Worm (Caenorhabditis elegans): ENCODE measurements around the gene nhl-3.

nhl-3 gene

DNA sequence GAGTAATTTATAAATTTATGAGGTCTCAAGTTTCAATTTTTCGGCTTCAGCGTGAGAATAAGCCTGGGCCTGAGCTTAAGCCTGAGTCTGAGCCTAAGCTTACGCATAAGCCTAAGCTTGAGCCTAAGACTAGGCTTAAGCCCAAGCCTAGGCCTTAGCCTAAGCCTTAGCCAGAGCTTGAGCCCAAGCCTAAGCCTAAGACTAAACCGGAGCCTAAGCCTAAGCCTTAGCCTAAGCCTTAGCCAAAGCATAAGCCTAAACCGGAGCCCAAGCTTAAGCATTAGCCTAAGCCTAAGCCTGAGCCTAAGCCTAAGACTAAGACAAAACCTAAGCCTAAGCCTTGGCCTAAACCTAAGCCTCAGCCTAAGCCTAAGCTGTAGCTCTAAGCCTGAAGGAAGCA is 41.8 kb upstream of the nhl-3 start:
- TF ChIP-seq alr-1 (tag; optimal IDR thresholded peaks at IDR 0.05; ENCODE audit: borderline replicate concordance), result no peak

DNA sequence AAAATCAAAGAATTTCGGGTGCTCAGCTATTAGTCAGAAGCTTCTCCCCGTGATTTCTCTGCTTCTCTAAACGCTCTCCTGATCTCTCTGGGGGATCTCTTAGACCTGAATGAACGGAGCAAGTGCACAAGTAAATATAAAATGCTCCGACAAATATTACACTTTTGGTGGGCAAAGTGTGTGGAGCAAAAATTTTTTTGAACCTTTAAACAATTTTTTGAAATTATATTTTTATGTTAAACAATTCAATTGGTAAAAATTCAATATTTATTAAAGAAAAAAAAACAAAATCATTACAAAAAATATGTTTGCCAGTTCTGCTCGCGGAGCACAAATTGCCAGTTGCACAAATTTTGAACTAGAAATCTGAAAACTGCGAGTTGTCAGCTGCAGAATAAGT is 37.5 kb upstream of the nhl-3 start, which contains the start of gene K07E8.6:
K07E8.6 (minus strand) TSS at position 101 of the 400 bp plus-strand sequence.
- no peak for TF ChIP-seq nhr-19 (GFP tag; conservative IDR thresholded peaks at IDR 0.05)
- no peak for TF ChIP-seq nhr-76 (tag; optimal IDR thresholded peaks at IDR 0.05)
- TF ChIP-seq nhr-20 (tag; optimal IDR thresholded peaks at IDR 0.05), result no peak
- TF ChIP-seq nhr-237 (tag; optimal IDR thresholded peaks at IDR 0.05), result no peak
- TF ChIP-seq F16B12.6 (tag; optimal IDR thresholded peaks at IDR 0.05), result no peak
- no peak for TF ChIP-seq pag-3 (tag; optimal IDR thresholded peaks at IDR 0.05; ENCODE audit: borderline replicate concordance, insufficient read depth)
- TF ChIP-seq aly-2 (tag; optimal IDR thresholded peaks at IDR 0.05), result no peak
- TF ChIP-seq nhr-71 (tag; optimal IDR thresholded peaks at IDR 0.05), result no peak
- no peak for TF ChIP-seq unc-86 (tag; optimal IDR thresholded peaks at IDR 0.05)
- TF ChIP-seq sox-4 (tag; optimal IDR thresholded peaks at IDR 0.05), result no peak
- no peak for TF ChIP-seq blmp-1 (tag; optimal IDR thresholded peaks at IDR 0.05)
- no peak for TF ChIP-seq ets-5 (GFP tag; IDR thresholded peaks at IDR 0.05)
- TF ChIP-seq mef-2 (tag; optimal IDR thresholded peaks at IDR 0.05), result no peak
- no peak for TF ChIP-seq rnt-1 (tag; optimal IDR thresholded peaks at IDR 0.05)
- no peak for TF ChIP-seq lsy-2 (tag; optimal IDR thresholded peaks at IDR 0.05)

DNA sequence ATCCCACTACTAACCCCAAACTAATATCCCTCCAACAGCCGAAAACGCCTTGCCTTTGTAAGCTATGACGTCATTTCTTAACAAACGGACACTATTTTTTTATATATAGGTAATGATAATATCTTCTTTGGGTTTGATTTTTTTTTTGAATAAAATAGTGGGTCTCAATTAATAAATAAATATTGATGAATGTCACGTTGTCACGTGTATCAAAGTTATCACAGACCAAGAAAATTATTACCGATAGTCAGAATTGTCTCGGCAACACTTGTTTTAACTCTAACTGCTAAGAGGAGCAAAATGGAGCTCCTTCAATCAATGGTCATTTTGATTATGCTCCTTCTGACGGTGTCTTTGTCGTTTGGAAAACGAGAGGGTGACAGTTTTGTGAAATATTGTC is 32.1 kb upstream of the nhl-3 start, which contains the start of gene T04B8.1:
T04B8.1 (plus strand) TSS at position 301 of the 400 bp plus-strand sequence.
- no peak for TF ChIP-seq aha-1 (tag; optimal IDR thresholded peaks at IDR 0.05)
- no peak for TF ChIP-seq nhr-76 (tag; optimal IDR thresholded peaks at IDR 0.05)
- TF ChIP-seq unc-98 (GFP tag; IDR thresholded peaks at IDR 0.05), result no peak
- no peak for TF ChIP-seq skn-1 (tag; optimal IDR thresholded peaks at IDR 0.05)
- no peak for TF ChIP-seq elt-3 (tag; optimal IDR thresholded peaks at IDR 0.05)
- TF ChIP-seq C34B4.2 (tag; optimal IDR thresholded peaks at IDR 0.05), result no peak
- no peak for TF ChIP-seq nhr-20 (tag; optimal IDR thresholded peaks at IDR 0.05)
- TF ChIP-seq unc-62 (GFP tag; optimal IDR thresholded peaks at IDR 0.05), result no peak
- no peak for TF ChIP-seq irx-1 (tag; optimal IDR thresholded peaks at IDR 0.05)
- no peak for TF ChIP-seq hlh-17 (GFP tag; optimal IDR thresholded peaks at IDR 0.05; ENCODE audit: borderline replicate concordance)
- no peak for TF ChIP-seq nhr-47 (tag; optimal IDR thresholded peaks at IDR 0.05)
- TF ChIP-seq xbp-1 (tag; optimal IDR thresholded peaks at IDR 0.05), result no peak
- no peak for TF ChIP-seq grh-1 (GFP tag; IDR thresholded peaks at IDR 0.05)

DNA sequence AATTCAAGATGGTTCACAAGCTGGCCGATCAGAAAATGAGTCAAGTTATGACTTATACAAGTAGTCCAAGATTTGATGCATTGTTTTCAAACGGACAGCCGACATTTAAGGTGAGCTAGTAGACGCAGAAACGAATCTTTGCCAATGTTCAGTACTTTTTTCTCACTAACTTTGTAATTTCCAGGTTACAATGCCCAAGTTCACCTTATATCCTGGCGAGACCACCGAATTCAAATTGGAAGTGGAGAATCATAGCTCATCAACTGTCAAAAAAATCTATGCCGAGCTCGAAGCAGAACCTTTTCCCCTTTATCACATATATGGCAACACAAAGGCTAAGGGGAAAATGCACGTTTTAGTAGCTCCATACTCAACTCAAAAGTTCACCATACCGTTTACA is 26.0 kb upstream of the nhl-3 start:
- no peak for TF ChIP-seq mep-1 (tag; optimal IDR thresholded peaks at IDR 0.05)
- no peak for TF ChIP-seq hlh-17 (GFP tag; optimal IDR thresholded peaks at IDR 0.05; ENCODE audit: borderline replicate concordance)
- no peak for TF ChIP-seq nhr-19 (GFP tag; conservative IDR thresholded peaks at IDR 0.05)

DNA sequence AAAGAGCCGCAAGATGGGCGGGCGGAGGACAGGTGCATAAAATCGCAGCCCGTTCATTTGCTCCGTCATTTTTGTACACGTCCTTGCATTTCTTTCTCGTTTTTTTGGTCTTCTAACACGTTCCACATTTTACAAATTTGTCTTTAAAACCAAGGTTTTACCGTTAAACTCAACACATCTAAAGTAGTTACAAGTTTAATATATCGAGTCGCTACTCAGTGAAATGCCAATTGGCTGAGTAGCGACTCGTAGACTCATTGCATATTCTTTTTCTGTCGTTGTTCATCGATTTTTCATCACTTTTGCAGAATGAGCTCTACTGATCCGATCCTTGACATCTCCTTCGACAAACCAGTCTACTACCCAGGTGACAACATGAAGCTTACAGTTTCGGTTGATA is 25.3 kb upstream of the nhl-3 start, which contains the start of gene arrd-1:
arrd-1 (plus strand) TSS at position 301 of the 400 bp plus-strand sequence.
- TF ChIP-seq efl-1 (optimal IDR thresholded peaks at IDR 0.05) (no peak), efl-1 (GFP tag; optimal IDR thresholded peaks at IDR 0.05 in 1 of 2) (peak in 1 of 2 experiments; percentile 3), ceh-8 (GFP tag; optimal IDR thresholded peaks at IDR 0.05) (no peak), F16B12.6 (tag; optimal IDR thresholded peaks at IDR 0.05) (no peak), jun-1 (tag; optimal IDR thresholded peaks at IDR 0.05) (no peak), lin-35 (GFP tag; optimal IDR thresholded peaks at IDR 0.05) (no peak)

DNA sequence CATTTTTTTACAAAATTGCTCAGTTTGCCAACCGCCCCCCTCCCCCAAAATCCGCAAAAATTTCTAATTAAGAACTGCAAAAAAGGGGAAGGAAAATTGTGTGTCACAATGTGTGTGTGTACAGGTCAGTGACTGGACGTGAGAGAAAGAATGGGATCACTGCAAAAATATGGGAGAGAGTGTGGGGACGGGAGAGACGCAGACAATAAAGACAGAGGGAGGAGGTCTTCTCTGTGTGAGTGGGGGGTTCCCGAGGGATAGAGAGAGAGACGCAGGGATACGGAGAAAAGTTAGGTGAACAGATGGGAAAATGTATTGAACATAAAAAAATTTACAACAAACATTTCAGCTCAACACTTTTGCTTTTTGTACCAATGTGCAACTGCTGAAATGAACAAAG is 24.0 kb upstream of the nhl-3 start:
- TF ChIP-seq hpl-2 (GFP tag; optimal IDR thresholded peaks at IDR 0.05), result no peak
- no peak for TF ChIP-seq ztf-11 (tag; optimal IDR thresholded peaks at IDR 0.05)
- TF ChIP-seq Y116A8C.19 (tag; optimal IDR thresholded peaks at IDR 0.05; ENCODE audit: borderline replicate concordance), result no peak
- TF ChIP-seq nhr-12 (tag; optimal IDR thresholded peaks at IDR 0.05), result no peak
- TF ChIP-seq xbp-1 (tag; optimal IDR thresholded peaks at IDR 0.05), result no peak
- TF ChIP-seq unc-30 (tag; optimal IDR thresholded peaks at IDR 0.05), result no peak
- peak; percentile 33 for TF ChIP-seq pag-3 (tag; optimal IDR thresholded peaks at IDR 0.05; ENCODE audit: borderline replicate concordance, insufficient read depth)
- no peak for TF ChIP-seq ets-5 (GFP tag; IDR thresholded peaks at IDR 0.05)
- peak; percentile 5 for TF ChIP-seq lir-3 (tag; optimal IDR thresholded peaks at IDR 0.05; ENCODE audit: poor library complexity)
- no peak for TF ChIP-seq hlh-4 (tag; optimal IDR thresholded peaks at IDR 0.05)
- no peak for TF ChIP-seq ztf-4 (tag; optimal IDR thresholded peaks at IDR 0.05)
- TF ChIP-seq ceh-88 (GFP tag; IDR thresholded peaks at IDR 0.05), result no peak
- no peak for TF ChIP-seq sup-37 (GFP tag; optimal IDR thresholded peaks at IDR 0.05)
- peak; percentile 29 to 59 for TF ChIP-seq lin-35 (GFP tag; optimal IDR thresholded peaks at IDR 0.05)
- TF ChIP-seq fkh-8 (tag; optimal IDR thresholded peaks at IDR 0.05), result no peak
- TF ChIP-seq snpc-4 (tag; optimal IDR thresholded peaks at IDR 0.05), result no peak
